Fruit fly (Drosophila melanogaster) whole organism, embryonic: ENCODE measurements around the gene CG6574.

Experiments used
- Abd-B ChIP-seq: fragments of 200-800 bp; sonication (Bioruptor generic); optimal IDR thresholded peaks from 2 replicates; lab custom pipeline; 2018; ENCODE audit warnings: missing biosample characterization, mild to moderate bottlenecking, missing genetic modification characterization, moderate library complexity
- BEAF-32 ChIP-seq: fragments of 200-800 bp; sonication (Bioruptor generic); optimal IDR thresholded peaks from 3 replicates; lab custom pipeline; 2017; ENCODE audit warnings: missing biosample characterization, missing genetic modification characterization, mild to moderate bottlenecking, moderate library complexity, missing genetic modification reagents
- CG14965 ChIP-seq: fragments of 200-800 bp; sonication (Bioruptor generic); optimal IDR thresholded peaks from 2 replicates; lab custom pipeline; 2016; ENCODE audit warnings: missing biosample characterization, missing genetic modification characterization, borderline replicate concordance
- CG15479 ChIP-seq: fragments of 200-800 bp; sonication (Bioruptor generic); optimal IDR thresholded peaks from 3 replicates; lab custom pipeline; 2019; ENCODE audit warnings: missing biosample characterization, mild to moderate bottlenecking, missing genetic modification characterization, moderate library complexity
- CG16815 ChIP-seq: fragments of 200-800 bp; sonication (Bioruptor generic); optimal IDR thresholded peaks from 3 replicates; lab custom pipeline; 2017; ENCODE audit warnings: missing biosample characterization, mild to moderate bottlenecking, missing genetic modification characterization
- CG17359 ChIP-seq: fragments of 200-800 bp; sonication (Bioruptor generic); optimal IDR thresholded peaks from 3 replicates; lab custom pipeline; 2018; ENCODE audit warnings: missing biosample characterization, mild to moderate bottlenecking, missing genetic modification characterization, moderate library complexity
- CG17612 ChIP-seq: fragments of 200-800 bp; sonication (Bioruptor generic); IDR thresholded peaks from 2 replicates; pipeline ENCODE4 v1.3.6; 2022; ENCODE audit warnings: missing biosample characterization, missing genetic modification characterization
- CG2129 ChIP-seq: fragments of 200-800 bp; sonication (Bioruptor generic); IDR thresholded peaks from 2 replicates; pipeline ENCODE4 v1.3.6; 2022; ENCODE audit warnings: missing biosample characterization, missing genetic modification characterization; ENCODE audit not compliant: partially characterized antibody
- CG3065 ChIP-seq: fragments of 200-800 bp; sonication (Bioruptor generic); optimal IDR thresholded peaks from 2 replicates; lab custom pipeline; 2016; ENCODE audit warnings: missing biosample characterization, missing genetic modification characterization
- CG33213 ChIP-seq: fragments of 200-800 bp; sonication (Bioruptor generic); optimal IDR thresholded peaks from 3 replicates; lab custom pipeline; 2016; ENCODE audit warnings: missing biosample characterization, missing genetic modification characterization
- CG3407 ChIP-seq: fragments of 200-800 bp; sonication (Bioruptor generic); optimal IDR thresholded peaks from 2 replicates; lab custom pipeline; 2018; ENCODE audit warnings: missing biosample characterization, mild to moderate bottlenecking, missing genetic modification characterization
- CG34224 ChIP-seq: fragments of 200-800 bp; sonication (Bioruptor generic); IDR thresholded peaks from 3 replicates; pipeline ENCODE4 v1.3.6; 2022; ENCODE audit warnings: missing biosample characterization, missing genetic modification characterization; ENCODE audit not compliant: partially characterized antibody
- CG34376 ChIP-seq: fragments of 200-800 bp; sonication (Bioruptor generic); optimal IDR thresholded peaks from 2 replicates; lab custom pipeline; 2018; ENCODE audit warnings: missing biosample characterization, mild to moderate bottlenecking, missing genetic modification characterization
- CG3726 ChIP-seq: fragments of 200-800 bp; sonication (Bioruptor generic); IDR thresholded peaks from 3 replicates; pipeline ENCODE4, ENCODE4 v1.3.6; 2022; ENCODE audit warnings: missing biosample characterization, missing genetic modification characterization
- CG4404 ChIP-seq: fragments of 200-800 bp; sonication (Bioruptor generic); IDR thresholded peaks from 2 replicates; pipeline ENCODE4 v1.3.6; 2022; ENCODE audit warnings: missing biosample characterization, missing genetic modification characterization
- CG4424 ChIP-seq: fragments of 200-800 bp; sonication (Bioruptor generic); optimal IDR thresholded peaks from 3 replicates; lab custom pipeline; 2016; ENCODE audit warnings: missing biosample characterization, missing genetic modification characterization
- CG4707 ChIP-seq: fragments of 200-800 bp; sonication (Bioruptor generic); optimal IDR thresholded peaks from 2 replicates; lab custom pipeline; 2018; ENCODE audit warnings: missing biosample characterization, mild to moderate bottlenecking, missing genetic modification characterization, moderate library complexity
- CG6272 ChIP-seq: fragments of 200-800 bp; sonication (Bioruptor generic); IDR thresholded peaks from 2 replicates; pipeline ENCODE4 v1.3.6; 2022; ENCODE audit warnings: missing biosample characterization, missing genetic modification characterization
- CrebB ChIP-seq: fragments of 200-800 bp; sonication (Bioruptor generic); optimal IDR thresholded peaks from 3 replicates; lab custom pipeline; 2018; ENCODE audit warnings: missing biosample characterization, mild to moderate bottlenecking, missing genetic modification characterization
- Dek ChIP-seq: fragments of 200-800 bp; sonication (Bioruptor generic); optimal IDR thresholded peaks from 3 replicates; lab custom pipeline; 2019; ENCODE audit warnings: missing biosample characterization, mild to moderate bottlenecking, missing genetic modification characterization, moderate library complexity
- Dip2 ChIP-seq: fragments of 200-800 bp; sonication (Bioruptor generic); IDR thresholded peaks from 2 replicates; pipeline ENCODE4 v1.3.6; 2022; ENCODE audit warnings: missing biosample characterization, missing genetic modification characterization
- Doc2 ChIP-seq: fragments of 200-800 bp; sonication (Bioruptor generic); IDR thresholded peaks from 2 replicates; pipeline ENCODE4 v1.3.6; 2022; ENCODE audit warnings: missing biosample characterization, missing genetic modification characterization
- E2f1 ChIP-seq: fragments of 200-800 bp; sonication (Bioruptor generic); IDR thresholded peaks from 2 replicates; pipeline ENCODE4 v1.3.6; 2022; ENCODE audit warnings: missing biosample characterization, missing genetic modification characterization
- Ets65A ChIP-seq: fragments of 200-800 bp; sonication (Bioruptor generic); peaks from one replicate; lab custom pipeline; 2016; ENCODE audit warnings: missing biosample characterization, missing genetic modification characterization
- H15 ChIP-seq: fragments of 200-800 bp; sonication (Bioruptor generic); IDR thresholded peaks from 3 replicates; pipeline ENCODE4 v1.3.6; 2022; ENCODE audit warnings: missing biosample characterization, missing genetic modification characterization
- HHEX ChIP-seq: fragments of 200-800 bp; sonication (Bioruptor generic); optimal IDR thresholded peaks from 3 replicates; lab custom pipeline; 2017; ENCODE audit warnings: missing biosample characterization, mild to moderate bottlenecking, missing genetic modification characterization, missing genetic modification reagents
- HLH3B ChIP-seq: fragments of 200-800 bp; sonication (Bioruptor generic); IDR thresholded peaks from 2 replicates; pipeline ENCODE4 v1.3.6; 2022; ENCODE audit warnings: missing biosample characterization, missing genetic modification characterization
- Hr39 ChIP-seq: fragments of >200 bp; optimal IDR thresholded peaks from 2 replicates; lab custom pipeline; 2017
- Meics ChIP-seq: fragments of 200-800 bp; sonication (Bioruptor generic); optimal IDR thresholded peaks from 2 replicates; lab custom pipeline; 2017; ENCODE audit warnings: missing biosample characterization, mild to moderate bottlenecking, missing genetic modification characterization
- Oaz ChIP-seq: fragments of 200-800 bp; sonication (Bioruptor generic); IDR thresholded peaks from 2 replicates; pipeline ENCODE4 v1.3.6; 2022; ENCODE audit warnings: missing biosample characterization, missing genetic modification characterization
- Rfx ChIP-seq: fragments of 200-800 bp; sonication (Bioruptor generic); IDR thresholded peaks from 2 replicates; pipeline ENCODE4 v1.3.6; 2022; ENCODE audit warnings: missing biosample characterization, missing genetic modification characterization
- Sry-δ ChIP-seq: fragments of 200-800 bp; sonication (Bioruptor generic); optimal IDR thresholded peaks from 2 replicates; lab custom pipeline; 2016; ENCODE audit warnings: missing biosample characterization, missing genetic modification characterization
- Usf ChIP-seq: fragments of 200-800 bp; sonication (Bioruptor generic); optimal IDR thresholded peaks from 2 replicates; lab custom pipeline; 2017; ENCODE audit warnings: missing genotype, missing biosample characterization, missing genetic modification characterization
- Xrp1 ChIP-seq: fragments of 200-800 bp; sonication (Bioruptor generic); IDR thresholded peaks from 2 replicates; pipeline ENCODE4 v1.3.6; 2022; ENCODE audit warnings: missing biosample characterization, missing genetic modification characterization
- YL-1 ChIP-seq: fragments of 200-800 bp; sonication (Bioruptor generic); optimal IDR thresholded peaks from 3 replicates; lab custom pipeline; 2017; ENCODE audit warnings: missing biosample characterization, mild to moderate bottlenecking, missing genetic modification characterization
- al ChIP-seq: fragments of 200-800 bp; sonication (Bioruptor generic); IDR thresholded peaks from 2 replicates; pipeline ENCODE4 v1.3.6; 2022; ENCODE audit warnings: missing biosample characterization, missing genetic modification characterization
- az2 ChIP-seq: fragments of 200-800 bp; sonication (Bioruptor generic); optimal IDR thresholded peaks from 3 replicates; lab custom pipeline; 2016; ENCODE audit warnings: missing biosample characterization, missing genetic modification characterization
- btn ChIP-seq: fragments of 200-800 bp; sonication (Bioruptor generic); optimal IDR thresholded peaks from 2 replicates; lab custom pipeline; 2016; ENCODE audit warnings: missing biosample characterization, missing genetic modification characterization
- cad ChIP-seq: fragments of >200 bp; optimal IDR thresholded peaks from 2 replicates; lab custom pipeline; 2017; ENCODE audit warnings: missing biosample characterization, missing genetic modification characterization
- caup ChIP-seq: fragments of 200-800 bp; sonication (Bioruptor generic); optimal IDR thresholded peaks from 3 replicates; lab custom pipeline; 2017; ENCODE audit warnings: missing biosample characterization, mild to moderate bottlenecking, missing genetic modification characterization, moderate library complexity; ENCODE audit not compliant: severe bottlenecking
- chn ChIP-seq: fragments of 200-800 bp; sonication (Bioruptor generic); optimal IDR thresholded peaks from 2 replicates; lab custom pipeline; 2016; ENCODE audit warnings: missing biosample characterization, missing genetic modification characterization
- gsb-n ChIP-seq: fragments of 200-800 bp; sonication (Bioruptor generic); optimal IDR thresholded peaks from 3 replicates; lab custom pipeline; 2018; ENCODE audit warnings: missing biosample characterization, mild to moderate bottlenecking, missing genetic modification characterization
- ind ChIP-seq: fragments of 200-800 bp; sonication (Bioruptor generic); optimal IDR thresholded peaks from 3 replicates; lab custom pipeline; 2016; ENCODE audit warnings: missing biosample characterization, missing genetic modification characterization
- kay ChIP-seq: fragments of 200-800 bp; sonication (Bioruptor generic); optimal IDR thresholded peaks from 2 replicates; lab custom pipeline; 2016; ENCODE audit warnings: missing biosample characterization, missing genetic modification characterization
- ken ChIP-seq: fragments of 200-800 bp; sonication (Bioruptor generic); IDR thresholded peaks from 3 replicates; pipeline ENCODE4 v1.3.6; 2022; ENCODE audit warnings: missing biosample characterization, missing genetic modification characterization
- run ChIP-seq: fragments of 200-800 bp; sonication (Bioruptor generic); optimal IDR thresholded peaks from 3 replicates; lab custom pipeline; 2018; ENCODE audit warnings: missing biosample characterization, mild to moderate bottlenecking, missing genetic modification characterization
- seq ChIP-seq: fragments of 200-800 bp; sonication (Bioruptor generic); IDR thresholded peaks from 2 replicates; pipeline ENCODE4 v1.3.6; 2022; ENCODE audit warnings: missing biosample characterization, missing genetic modification characterization
- so ChIP-seq: fragments of 200-800 bp; sonication (Bioruptor generic); IDR thresholded peaks from 3 replicates; pipeline ENCODE4 v1.3.6; 2022; ENCODE audit warnings: missing biosample characterization, missing genetic modification characterization
- sob ChIP-seq: fragments of 200-800 bp; sonication (Bioruptor generic); IDR thresholded peaks from 2 replicates; pipeline ENCODE4 v1.3.6; 2022; ENCODE audit warnings: missing biosample characterization, missing genetic modification characterization
- twi ChIP-seq: fragments of 200-800 bp; optimal IDR thresholded peaks from 2 replicates; lab custom pipeline; 2019; ENCODE audit warnings: missing biosample characterization, mild to moderate bottlenecking, missing genetic modification characterization, moderate library complexity
- wdn ChIP-seq: fragments of 200-800 bp; sonication (Bioruptor generic); IDR thresholded peaks from 2 replicates; pipeline ENCODE4 v1.3.6; 2022; ENCODE audit warnings: missing biosample characterization, missing genetic modification characterization

The CG6574 gene

DNA sequence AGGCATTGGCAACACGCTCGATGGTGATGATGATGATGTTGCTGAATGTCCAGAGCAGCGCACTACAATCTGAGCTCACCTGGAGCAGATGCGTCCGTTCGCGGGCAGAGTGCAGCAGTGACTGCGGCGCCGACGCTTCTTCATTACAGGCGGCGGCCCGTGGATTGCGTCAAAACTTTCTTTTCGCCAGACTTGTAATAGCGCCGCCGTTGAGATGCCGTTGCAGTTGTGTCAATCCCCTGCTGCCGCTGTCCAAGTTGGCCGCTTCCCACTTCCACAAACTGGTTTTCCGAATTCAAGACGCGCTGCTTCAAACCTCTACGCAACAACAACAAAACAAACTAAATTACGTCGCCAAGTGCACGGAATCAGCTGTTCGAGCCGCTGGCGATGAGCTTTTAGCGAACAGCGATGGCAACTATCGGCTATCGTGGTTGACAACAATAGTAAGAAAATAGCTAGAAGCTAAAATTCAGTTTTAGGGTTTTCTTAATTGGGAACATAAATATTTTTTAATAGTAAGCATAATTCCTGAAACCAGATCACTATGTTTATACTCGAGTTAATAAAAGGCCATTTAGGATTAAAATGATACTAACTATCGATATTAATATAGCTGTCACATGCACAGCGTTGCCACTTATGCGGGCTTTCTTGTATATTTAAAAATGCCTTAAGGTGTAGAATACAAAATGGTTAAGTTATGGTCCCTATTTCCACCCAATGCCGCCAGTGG, 19.2 kb upstream of the CG6574 start, which contains the start of gene Tpc1 (continued):
- TF ChIP-seq CG6272, result peak; percentile 56; the same call in 1 of the 2 replicates
- TF ChIP-seq gsb-n, result no peak
- TF ChIP-seq ind (GFP tag; lab: Kevin White, UChicago), result peak; percentile 14
- TF ChIP-seq CG34224 (GFP tag; lab: Robert Waterston, UW), result peak; percentile 91
- no peak for TF ChIP-seq ken (GFP tag; lab: Robert Waterston, UW)
- peak; percentile 29 for TF ChIP-seq chn (GFP tag; lab: Kevin White, UChicago)
- no peak for TF ChIP-seq so (GFP tag; lab: Robert Waterston, UW)
- TF ChIP-seq Rfx (GFP tag; lab: Robert Waterston, UW), result peak; percentile 51
- no peak for TF ChIP-seq seq (GFP tag; lab: Robert Waterston, UW)
- no peak for TF ChIP-seq wdn (GFP tag; lab: Robert Waterston, UW)
- no peak; the same call in 1 of the 2 replicates for TF ChIP-seq sob (GFP tag; lab: Robert Waterston, UW)
- no peak for TF ChIP-seq CG4404
- no peak for TF ChIP-seq az2 (GFP tag; lab: Kevin White, UChicago)
- no peak for TF ChIP-seq HHEX (GFP tag; lab: Kevin White, UChicago)
- no peak for TF ChIP-seq CG16815
- TF ChIP-seq CG3065, result no peak
- TF ChIP-seq CG3407 (GFP tag; lab: Kevin White, UChicago), result no peak
- TF ChIP-seq run (tag; lab: Kevin White, UChicago), result no peak
- no peak for TF ChIP-seq CG4424
- TF ChIP-seq Meics (GFP tag; lab: Kevin White, UChicago), result peak; percentile 38
- no peak for TF ChIP-seq CG3726
- no peak for TF ChIP-seq Hr39 (lab: Kevin White, UChicago)
- no peak for TF ChIP-seq al (GFP tag; lab: Robert Waterston, UW)
- TF ChIP-seq Xrp1 (GFP tag; lab: Robert Waterston, UW), result no peak
- no peak for TF ChIP-seq CG17612 (GFP tag; lab: Robert Waterston, UW)
- peak; percentile 95 for TF ChIP-seq BEAF-32 (GFP tag; lab: Kevin White, UChicago)
- TF ChIP-seq YL-1 (GFP tag; lab: Kevin White, UChicago), result peak; percentile 23
- no peak for TF ChIP-seq H15
- no peak for TF ChIP-seq CG15479 (GFP tag; lab: Kevin White, UChicago)
- TF ChIP-seq HLH3B (GFP tag; lab: Robert Waterston, UW), result no peak
- TF ChIP-seq CG4707 (GFP tag; lab: Kevin White, UChicago), result no peak
- peak; percentile 14 for TF ChIP-seq twi (tag; lab: Kevin White, UChicago)
- peak; percentile 28 for TF ChIP-seq CG33213 (GFP tag; lab: Kevin White, UChicago)
- TF ChIP-seq Dip2 (GFP tag; lab: Robert Waterston, UW), result no peak
- peak; percentile 34 for TF ChIP-seq Dek
- peak; percentile 88 for TF ChIP-seq Sry-δ (GFP tag; lab: Kevin White, UChicago)
- TF ChIP-seq CG2129, result peak; percentile 90
- no peak for TF ChIP-seq CG17359
- no peak for TF ChIP-seq Doc2 (GFP tag; lab: Robert Waterston, UW)
- TF ChIP-seq Ets65A (GFP tag; lab: Kevin White, UChicago), result peak; percentile 49
- no peak for TF ChIP-seq CrebB (tag; lab: Kevin White, UChicago)
- no peak for TF ChIP-seq Oaz (GFP tag; lab: Robert Waterston, UW)
- TF ChIP-seq CG14965 (GFP tag; lab: Kevin White, UChicago), result no peak
- TF ChIP-seq btn, result no peak
- TF ChIP-seq kay (GFP tag; lab: Kevin White, UChicago), result no peak
- TF ChIP-seq E2f1 (GFP tag; lab: Robert Waterston, UW), result no peak
- no peak for TF ChIP-seq cad (GFP tag; lab: Kevin White, UChicago)
- peak; percentile 51 for TF ChIP-seq CG34376 (GFP tag; lab: Kevin White, UChicago)
- TF ChIP-seq Abd-B, result peak; percentile 48
- TF ChIP-seq caup (GFP tag; lab: Kevin White, UChicago), result no peak
- TF ChIP-seq Usf, result no peak
